Worm (Caenorhabditis elegans): ENCODE measurements around the gene B0252.8.
"Not testable (repeated sequence)": the region's sequence is repeated elsewhere in the genome, so short reads cannot be mapped to it uniquely, and the experiment has no call there.

Gene B0252.8

ce11 chrII:6900708-6901107 is 15.3 kb upstream of the B0252.8 start:
- no peak for TF ChIP-seq unc-55 (GFP tag; optimal IDR thresholded peaks at IDR 0.05)

- TF ChIP-seq ref-2 (tag; optimal IDR thresholded peaks at IDR 0.05) = no peak
- TF ChIP-seq ceh-6 (GFP tag; optimal IDR thresholded peaks at IDR 0.05) = no peak
- TF ChIP-seq F13H6.1 (tag; optimal IDR thresholded peaks at IDR 0.05) = no peak
- no peak for TF ChIP-seq elt-4 (tag; optimal IDR thresholded peaks at IDR 0.05)
- no peak for TF ChIP-seq unc-86 (tag; optimal IDR thresholded peaks at IDR 0.05)
- no peak for TF ChIP-seq che-1 (tag; optimal IDR thresholded peaks at IDR 0.05)
- no peak for TF ChIP-seq ceh-18 (tag; optimal IDR thresholded peaks at IDR 0.05)
- TF ChIP-seq lim-6 (tag; optimal IDR thresholded peaks at IDR 0.05) = no peak
- no peak for TF ChIP-seq hlh-13 (GFP tag; optimal IDR thresholded peaks at IDR 0.05)
- no peak for TF ChIP-seq dve-1 (tag; optimal IDR thresholded peaks at IDR 0.05)
- TF ChIP-seq npax-4 (tag; optimal IDR thresholded peaks at IDR 0.05) = no peak
- TF ChIP-seq ama-1 (optimal IDR thresholded peaks at IDR 0.05) = no peak
Observed at ce11 chrII:6901795-6902194, 14.2 kb upstream of the B0252.8 start, which contains the start of gene psmd-9. psmd-9 (plus strand) TSS chrII:6902095.

DNA sequence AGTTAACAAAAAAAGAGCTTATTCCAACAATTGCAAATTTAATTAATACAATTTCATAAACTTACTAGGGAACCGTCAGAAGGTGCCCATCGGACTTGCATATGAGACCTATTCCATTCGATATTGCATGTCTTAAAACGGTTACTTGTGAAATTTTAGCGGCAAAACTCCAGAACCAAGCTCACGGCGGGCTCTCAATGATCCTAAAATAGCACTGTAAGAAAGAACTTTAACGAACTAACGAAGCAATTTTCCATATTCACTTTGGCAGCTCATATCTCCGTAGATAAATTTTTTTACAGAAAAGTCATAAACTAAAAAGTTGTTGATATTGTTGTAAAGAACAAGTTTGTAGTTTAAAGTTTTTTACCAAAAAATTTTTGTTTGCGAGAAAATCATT is 8.3 kb upstream of the B0252.8 start, which contains the start of gene B0252.3:
B0252.3 (minus strand) TSS at position 101 of the 400 bp plus-strand sequence.
- not testable (repeated sequence) for TF ChIP-seq K02D7.2 (tag; optimal IDR thresholded peaks at IDR 0.05); ttx-3 (tag; optimal IDR thresholded peaks at IDR 0.05); ama-1 (optimal IDR thresholded peaks at IDR 0.05)

ce11 chrII:6908689-6909088 is 7.3 kb upstream of the B0252.8 start:
- TF ChIP-seq ceh-19 (GFP tag; optimal IDR thresholded peaks at IDR 0.05) (no peak), C38D4.7 (GFP tag; optimal IDR thresholded peaks at IDR 0.05) (no peak), pros-1 (tag; optimal IDR thresholded peaks at IDR 0.05) (no peak)

DNA sequence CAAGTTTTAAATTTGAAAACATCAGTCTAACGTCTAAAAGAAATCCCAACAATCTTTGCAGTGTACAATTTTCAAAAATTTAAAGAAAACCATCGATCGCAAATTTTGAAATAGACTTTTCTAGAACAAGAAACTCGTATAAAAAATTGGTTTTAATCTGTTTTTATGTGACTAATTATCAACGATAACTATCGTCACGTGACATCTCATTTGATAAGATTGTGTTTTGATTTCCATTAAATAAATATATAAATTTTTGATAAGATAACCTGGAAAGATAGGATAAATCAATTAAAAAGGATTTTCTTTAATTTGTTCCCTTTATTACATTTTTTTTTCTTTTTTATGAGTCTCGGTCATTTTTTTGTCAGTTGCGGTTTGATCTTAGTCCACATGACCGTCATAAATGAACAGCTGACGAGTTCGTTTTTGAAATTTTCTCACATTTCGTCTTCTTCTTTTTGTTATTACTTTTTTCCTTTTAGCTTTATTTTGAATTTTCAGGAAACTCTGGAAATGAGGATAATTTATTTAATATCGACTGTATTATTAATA is 6.3 kb upstream of the B0252.8 start, which contains the start of gene asm-1:
asm-1 (plus strand) TSS at position 505 of the 555 bp plus-strand sequence.
- TF ChIP-seq elt-2 (tag; optimal IDR thresholded peaks at IDR 0.05) = peak; percentile 62
- TF ChIP-seq hlh-15 (tag; optimal IDR thresholded peaks at IDR 0.05) = no peak
- no peak for TF ChIP-seq ref-2 (tag; optimal IDR thresholded peaks at IDR 0.05)

DNA sequence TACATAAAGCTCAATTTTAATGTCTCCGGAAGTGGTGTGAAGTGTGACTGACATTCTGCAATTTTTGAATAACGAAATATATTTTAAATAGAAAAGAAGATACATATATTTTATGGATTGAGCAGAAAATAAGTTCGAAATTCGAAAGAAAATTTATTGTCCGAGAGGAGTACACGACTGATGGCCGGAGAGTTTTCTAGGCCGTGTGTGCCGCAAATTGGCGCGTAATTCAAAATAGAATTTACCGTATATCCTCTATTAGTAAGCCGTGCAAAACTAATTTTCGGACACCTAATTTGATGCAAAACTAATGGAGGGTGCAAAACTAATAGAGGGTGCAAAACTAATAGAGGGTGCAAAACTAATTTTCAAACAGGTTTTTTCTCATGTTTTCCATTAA is 2.7 kb upstream of the B0252.8 start, which contains the start of gene cyn-10:
cyn-10 (minus strand) TSS at position 57 of the 400 bp plus-strand sequence.
- TF ChIP-seq fkh-6 (tag; optimal IDR thresholded peaks at IDR 0.05) (peak; percentile 55), ttx-3 (tag; optimal IDR thresholded peaks at IDR 0.05) (peak; percentile 49), C08G9.2 (tag; optimal IDR thresholded peaks at IDR 0.05) (peak; percentile 96), tbx-2 (tag; optimal IDR thresholded peaks at IDR 0.05) (peak; percentile 89), C38D4.7 (GFP tag; optimal IDR thresholded peaks at IDR 0.05) (no peak), madf-2 (tag; optimal IDR thresholded peaks at IDR 0.05) (peak; percentile 43), hlh-6 (tag; optimal IDR thresholded peaks at IDR 0.05) (no peak), zip-5 (tag; optimal IDR thresholded peaks at IDR 0.05) (peak; percentile 84), nhr-11 (tag; optimal IDR thresholded peaks at IDR 0.05) (no peak), sox-2 (GFP tag; IDR thresholded peaks at IDR 0.05) (0 out of 2 replicates have a peak, but pooled peaks have one; percentile 16), T23F11.4 (GFP tag; optimal IDR thresholded peaks at IDR 0.05) (no peak), ceh-18 (tag; optimal IDR thresholded peaks at IDR 0.05) (peak; percentile 22), F13H6.1 (tag; optimal IDR thresholded peaks at IDR 0.05) (peak; percentile 29), unc-3 (GFP tag; conservative IDR thresholded peaks at IDR 0.05) (peak; percentile 61), unc-3 (tag; optimal IDR thresholded peaks at IDR 0.05) (peak; percentile 21), hlh-13 (GFP tag; optimal IDR thresholded peaks at IDR 0.05) (peak; percentile 44), ztf-16 (tag; optimal IDR thresholded peaks at IDR 0.05) (peak; percentile 39), ceh-30 (tag; optimal IDR thresholded peaks at IDR 0.05) (no peak), elt-2 (tag; optimal IDR thresholded peaks at IDR 0.05) (peak; percentile 61), lin-11 (tag; optimal IDR thresholded peaks at IDR 0.05) (no peak), ceh-9 (tag; optimal IDR thresholded peaks at IDR 0.05) (no peak), ref-2 (tag; optimal IDR thresholded peaks at IDR 0.05) (peak; percentile 89), unc-42 (tag; optimal IDR thresholded peaks at IDR 0.05) (peak; percentile 59), ets-4 (tag; optimal IDR thresholded peaks at IDR 0.05) (peak; percentile 89), pha-4 (tag; optimal IDR thresholded peaks at IDR 0.05) (no peak), tbx-7 (tag; optimal IDR thresholded peaks at IDR 0.05) (peak; percentile 98), K02D7.2 (tag; optimal IDR thresholded peaks at IDR 0.05) (no peak), ceh-2 (tag; optimal IDR thresholded peaks at IDR 0.05) (peak; percentile 95), ceh-14 (tag; optimal IDR thresholded peaks at IDR 0.05) (peak; percentile 80), ceh-6 (GFP tag; optimal IDR thresholded peaks at IDR 0.05) (peak; percentile 16), lim-6 (tag; optimal IDR thresholded peaks at IDR 0.05) (peak; percentile 66), pros-1 (tag; optimal IDR thresholded peaks at IDR 0.05) (no peak)
